Fruit fly (Drosophila melanogaster) whole organism, embryonic: Measurements from ENCODE around the gene CG7140.
A peak's percentile ranks its signal among the peaks of the same experiment; 100 is the strongest.

Experiments used
- Aef1 ChIP-seq: fragments of 200-800 bp; sonication (Bioruptor generic); IDR thresholded peaks from 3 replicates; pipeline ENCODE4 v1.3.6; 2022; ENCODE audit warnings: missing biosample characterization, missing genetic modification characterization
- Blimp-1 ChIP-seq: fragments of 200-800 bp; sonication (Bioruptor generic); optimal IDR thresholded peaks from 3 replicates; lab custom pipeline; 2018; ENCODE audit warnings: missing biosample characterization, missing genetic modification characterization, mild to moderate bottlenecking, moderate library complexity, missing genetic modification reagents
- CG1024 ChIP-seq: fragments of 200-800 bp; sonication (Bioruptor generic); IDR thresholded peaks from 2 replicates; pipeline ENCODE4 v1.3.6; 2022; ENCODE audit warnings: missing biosample characterization, missing genetic modification characterization
- CG11247 ChIP-seq: fragments of 200-800 bp; sonication (Bioruptor generic); IDR thresholded peaks from 2 replicates; pipeline ENCODE4 v1.3.6; 2022; ENCODE audit warnings: missing biosample characterization, missing genetic modification characterization
- CG1233 ChIP-seq: fragments of 200-800 bp; sonication (Bioruptor generic); optimal IDR thresholded peaks from 4 replicates; lab custom pipeline; 2018; ENCODE audit warnings: missing biosample characterization, mild to moderate bottlenecking, missing genetic modification characterization
- CG14667 ChIP-seq: fragments of 200-800 bp; sonication (Bioruptor generic); IDR thresholded peaks from 2 replicates; pipeline ENCODE4 v1.3.6; 2022; ENCODE audit warnings: missing biosample characterization, missing genetic modification characterization
- CG15479 ChIP-seq: fragments of 200-800 bp; sonication (Bioruptor generic); optimal IDR thresholded peaks from 3 replicates; lab custom pipeline; 2019; ENCODE audit warnings: missing biosample characterization, mild to moderate bottlenecking, missing genetic modification characterization, moderate library complexity
- CG17186 ChIP-seq: fragments of 200-800 bp; sonication (Bioruptor generic); optimal IDR thresholded peaks from 3 replicates; lab custom pipeline; 2017; ENCODE audit warnings: missing biosample characterization, missing genetic modification reagents, missing genetic modification characterization
- CG18599 ChIP-seq: fragments of 200-800 bp; sonication (Bioruptor generic); optimal IDR thresholded peaks from 3 replicates; lab custom pipeline; 2017; ENCODE audit warnings: missing biosample characterization, missing genetic modification characterization, mild to moderate bottlenecking, moderate library complexity, missing genetic modification reagents
- CG2120 ChIP-seq: fragments of 200-800 bp; sonication (Bioruptor generic); optimal IDR thresholded peaks from 3 replicates; lab custom pipeline; 2016; ENCODE audit warnings: missing biosample characterization, missing genetic modification characterization
- CG32767 ChIP-seq: fragments of 200-800 bp; sonication (Bioruptor generic); IDR thresholded peaks from 2 replicates; pipeline ENCODE4 v1.3.6; 2022; ENCODE audit warnings: missing biosample characterization, missing genetic modification characterization
- CG34376 ChIP-seq: fragments of 200-800 bp; sonication (Bioruptor generic); optimal IDR thresholded peaks from 2 replicates; lab custom pipeline; 2018; ENCODE audit warnings: missing biosample characterization, mild to moderate bottlenecking, missing genetic modification characterization
- CG34422 ChIP-seq: fragments of 200-800 bp; sonication (Bioruptor generic); IDR thresholded peaks from 3 replicates; pipeline ENCODE4 v1.3.6; 2022; ENCODE audit warnings: missing biosample characterization, missing genetic modification characterization
- CG3847 ChIP-seq: fragments of 200-800 bp; sonication (Bioruptor generic); IDR thresholded peaks from 2 replicates; pipeline ENCODE4 v1.3.6; 2022; ENCODE audit warnings: missing biosample characterization, missing genetic modification characterization
- CG8359 ChIP-seq: fragments of 200-800 bp; sonication (Bioruptor generic); optimal IDR thresholded peaks from 2 replicates; lab custom pipeline; 2017; ENCODE audit warnings: missing biosample characterization, mild to moderate bottlenecking, missing genetic modification characterization, borderline replicate concordance
- CG8388 ChIP-seq: fragments of 200-800 bp; sonication (Bioruptor generic); optimal IDR thresholded peaks from 2 replicates; lab custom pipeline; 2019; ENCODE audit warnings: missing biosample characterization, mild to moderate bottlenecking, missing genetic modification characterization, moderate library complexity
- CG9437 ChIP-seq: fragments of 200-800 bp; sonication (Bioruptor generic); optimal IDR thresholded peaks from 2 replicates; lab custom pipeline; 2018; ENCODE audit warnings: missing biosample characterization, mild to moderate bottlenecking, missing genetic modification characterization
- D19A ChIP-seq: fragments of 200-800 bp; optimal IDR thresholded peaks from 3 replicates; lab custom pipeline; 2019; ENCODE audit warnings: missing biosample characterization, mild to moderate bottlenecking, missing genetic modification characterization, moderate library complexity
- Deaf1 ChIP-seq: fragments of 200-800 bp; optimal IDR thresholded peaks from 3 replicates; lab custom pipeline; 2019; ENCODE audit warnings: missing biosample characterization, mild to moderate bottlenecking, missing genetic modification characterization, moderate library complexity
- E2f2 ChIP-seq: fragments of 200-800 bp; sonication (Bioruptor generic); IDR thresholded peaks from 2 replicates; pipeline ENCODE4 v1.3.6; 2022; ENCODE audit warnings: missing biosample characterization, missing genetic modification characterization
- Eip74EF ChIP-seq, 2 experiments: fragments of 200-800 bp in 1 of 2; fragments of >200 bp in 1 of 2; sonication (Bioruptor generic) in 1 of 2; optimal IDR thresholded peaks; 2 replicates each; lab custom pipeline; 2017 to 2019; ENCODE audit warnings: missing biosample characterization in 2 of 2, missing genetic modification characterization in 2 of 2, mild to moderate bottlenecking in 1 of 2, moderate library complexity in 1 of 2
- HmgZ ChIP-seq: fragments of 200-800 bp; sonication (Bioruptor generic); optimal IDR thresholded peaks from 2 replicates; lab custom pipeline; 2018; ENCODE audit warnings: missing biosample characterization, mild to moderate bottlenecking, missing genetic modification characterization
- Lim3 ChIP-seq: fragments of 200-800 bp; sonication (Bioruptor generic); IDR thresholded peaks from 2 replicates; pipeline ENCODE4 v1.3.6; 2022; ENCODE audit warnings: missing biosample characterization, missing genetic modification characterization
- NC2α ChIP-seq: fragments of 200-800 bp; sonication (Bioruptor generic); optimal IDR thresholded peaks from 2 replicates; lab custom pipeline; 2016; ENCODE audit warnings: missing biosample characterization, missing genetic modification characterization
- Pdp1 ChIP-seq, 2 experiments: fragments of 200-800 bp; sonication (Bioruptor generic); optimal IDR thresholded peaks; 3 replicates each; lab custom pipeline; 2016; ENCODE audit warnings: missing biosample characterization in 2 of 2, missing genetic modification characterization in 2 of 2, mild to moderate bottlenecking in 1 of 2, moderate library complexity in 1 of 2
- Rx ChIP-seq: fragments of 200-800 bp; sonication (Bioruptor generic); IDR thresholded peaks from 2 replicates; pipeline ENCODE4 v1.3.6; 2022; ENCODE audit warnings: missing biosample characterization, missing genetic modification characterization
- ac ChIP-seq: fragments of 200-800 bp; sonication (Bioruptor generic); optimal IDR thresholded peaks from 3 replicates; lab custom pipeline; 2017; ENCODE audit warnings: missing biosample characterization, mild to moderate bottlenecking, missing genetic modification characterization
- ara ChIP-seq: fragments of 200-800 bp; sonication (Bioruptor generic); IDR thresholded peaks from 2 replicates; pipeline ENCODE4 v1.3.6; 2022; ENCODE audit warnings: missing biosample characterization, missing genetic modification characterization
- croc ChIP-seq: fragments of 200-800 bp; sonication (Bioruptor generic); conservative IDR thresholded peaks from 3 replicates; pipeline ENCODE4 v1.3.6; 2022; ENCODE audit warnings: missing biosample characterization, missing genetic modification characterization
- cwo ChIP-seq: fragments of 200-800 bp; sonication (Bioruptor generic); optimal IDR thresholded peaks from 3 replicates; lab custom pipeline; 2017; ENCODE audit warnings: missing biosample characterization, missing genetic modification characterization, mild to moderate bottlenecking, moderate library complexity, missing genetic modification reagents
- dan ChIP-seq: fragments of 200-800 bp; sonication (Bioruptor generic); IDR thresholded peaks from 2 replicates; pipeline ENCODE4 v1.3.6; 2022; ENCODE audit warnings: missing biosample characterization, missing genetic modification characterization
- disco-r ChIP-seq: fragments of 200-800 bp; sonication (Bioruptor generic); optimal IDR thresholded peaks from 2 replicates; lab custom pipeline; 2016; ENCODE audit warnings: missing biosample characterization, missing genetic modification characterization
- fd102C ChIP-seq: fragments of 200-800 bp; sonication (Bioruptor generic); optimal IDR thresholded peaks from 2 replicates; lab custom pipeline; 2018; ENCODE audit warnings: missing biosample characterization, mild to moderate bottlenecking, missing genetic modification characterization, moderate library complexity
- ind ChIP-seq: fragments of 200-800 bp; sonication (Bioruptor generic); optimal IDR thresholded peaks from 3 replicates; lab custom pipeline; 2016; ENCODE audit warnings: missing biosample characterization, missing genetic modification characterization
- lbe ChIP-seq: fragments of 200-800 bp; sonication (Bioruptor generic); optimal IDR thresholded peaks from 2 replicates; lab custom pipeline; 2016; ENCODE audit warnings: missing biosample characterization, mild to moderate bottlenecking, missing genetic modification characterization
- maf-S ChIP-seq: fragments of 200-800 bp; sonication (Bioruptor generic); optimal IDR thresholded peaks from 2 replicates; lab custom pipeline; 2016; ENCODE audit warnings: missing biosample characterization, missing genetic modification characterization
- mld ChIP-seq: fragments of 200-800 bp; sonication (Bioruptor generic); IDR thresholded peaks from 3 replicates; pipeline ENCODE4 v1.3.6; 2022; ENCODE audit warnings: missing biosample characterization, missing genetic modification characterization; ENCODE audit not compliant: partially characterized antibody
- otp ChIP-seq: fragments of 200-800 bp; sonication (Bioruptor generic); IDR thresholded peaks from 3 replicates; pipeline ENCODE4, ENCODE4 v1.3.6; 2022; ENCODE audit warnings: missing biosample characterization, missing genetic modification characterization
- pnt ChIP-seq: fragments of 200-800 bp; sonication (Bioruptor generic); optimal IDR thresholded peaks from 3 replicates; lab custom pipeline; 2016; ENCODE audit warnings: missing biosample characterization, missing genetic modification characterization
- so ChIP-seq: fragments of 200-800 bp; sonication (Bioruptor generic); IDR thresholded peaks from 3 replicates; pipeline ENCODE4 v1.3.6; 2022; ENCODE audit warnings: missing biosample characterization, missing genetic modification characterization
- stc ChIP-seq: fragments of 200-800 bp; sonication (Bioruptor generic); IDR thresholded peaks from 2 replicates; pipeline ENCODE4 v1.3.6; 2022; ENCODE audit warnings: missing biosample characterization, missing genetic modification characterization
- tna ChIP-seq: fragments of 200-800 bp; sonication (Bioruptor generic); IDR thresholded peaks from 2 replicates; pipeline ENCODE4 v1.3.6; 2022; ENCODE audit warnings: missing biosample characterization, missing genetic modification characterization; ENCODE audit not compliant: partially characterized antibody
- vnd ChIP-seq: fragments of 200-800 bp; sonication (Bioruptor generic); IDR thresholded peaks from 3 replicates; pipeline ENCODE4 v1.3.6; 2022; ENCODE audit warnings: missing biosample characterization, missing genetic modification characterization; ENCODE audit not compliant: partially characterized antibody
- wor ChIP-seq: fragments of 200-800 bp; sonication (Bioruptor generic); IDR thresholded peaks from 2 replicates; pipeline ENCODE4 v1.3.6; 2022; ENCODE audit warnings: missing biosample characterization, missing genetic modification characterization
- z ChIP-seq: fragments of 200-800 bp; sonication (Bioruptor generic); IDR thresholded peaks from 3 replicates; pipeline ENCODE4 v1.3.6; 2022; ENCODE audit warnings: missing biosample characterization, missing genetic modification characterization
- zen ChIP-seq: fragments of 200-800 bp; sonication (Bioruptor generic); optimal IDR thresholded peaks from 3 replicates; lab custom pipeline; 2018; ENCODE audit warnings: missing biosample characterization, mild to moderate bottlenecking, missing genetic modification characterization, moderate library complexity
- zen2 ChIP-seq: fragments of 200-800 bp; sonication (Bioruptor generic); IDR thresholded peaks from 3 replicates; pipeline ENCODE4 v1.3.6; 2022; ENCODE audit warnings: missing biosample characterization, missing genetic modification characterization; ENCODE audit not compliant: partially characterized antibody
- zfh2 ChIP-seq: fragments of 200-800 bp; sonication (Bioruptor generic); optimal IDR thresholded peaks from 2 replicates; lab custom pipeline; 2016; ENCODE audit warnings: missing biosample characterization, missing genetic modification characterization

Gene CG7140

DNA sequence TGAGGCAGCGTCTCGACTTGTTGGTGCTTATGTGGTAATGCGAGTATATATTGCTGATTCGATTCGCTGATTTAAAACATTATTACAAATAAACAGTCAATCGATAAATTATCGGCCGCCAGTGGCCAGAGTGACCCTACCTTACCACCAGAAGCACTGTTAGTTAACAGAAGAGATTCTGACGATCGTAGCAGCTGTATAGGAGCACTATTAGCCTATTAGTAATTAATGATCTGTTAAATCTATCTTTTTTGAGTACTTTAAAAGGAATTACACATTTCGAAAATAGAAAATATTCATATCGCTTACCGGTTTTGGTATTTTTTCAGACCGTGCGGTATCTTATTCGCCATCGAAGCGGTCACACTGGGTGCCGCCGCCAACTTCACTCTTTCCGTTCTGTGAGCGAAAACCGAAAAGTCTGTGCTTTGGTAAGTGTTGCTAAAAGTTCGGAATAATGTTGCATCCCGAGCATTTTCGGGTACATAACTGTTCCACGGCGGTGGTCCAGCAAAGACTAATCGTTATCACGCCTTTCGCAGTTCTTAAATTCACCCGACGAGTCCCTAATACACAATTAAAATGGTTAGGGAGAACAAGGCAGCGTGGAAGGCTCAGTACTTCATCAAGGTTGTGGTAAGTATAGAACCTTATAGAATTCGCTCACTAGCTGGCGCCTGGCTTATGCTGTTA is 47.7 kb upstream of the CG7140 start, which contains the start of the genes CG7130 and RpLP0 (continued):
- TF ChIP-seq D19A (tag; lab: Kevin White, UChicago) (peak; percentile 59), stc (peak; percentile 75), tna (GFP tag; lab: Robert Waterston, UW) (no peak), CG3847 (GFP tag; lab: Robert Waterston, UW) (peak; percentile 86), CG8388 (GFP tag; lab: Kevin White, UChicago) (peak; percentile 87), zen (tag; lab: Kevin White, UChicago) (peak; percentile 80), cwo (GFP tag; lab: Kevin White, UChicago) (peak; percentile 77), CG15479 (GFP tag; lab: Kevin White, UChicago) (peak; percentile 36), vnd (GFP tag; lab: Robert Waterston, UW) (no peak; the same call in 2 of the 3 replicates), maf-S (peak; percentile 93), wor (peak; percentile 52), CG17186 (peak; percentile 87), Lim3 (GFP tag; lab: Robert Waterston, UW) (0 out of 2 replicates have a peak, but pooled peaks have one; percentile 15), CG1024 (GFP tag; lab: Robert Waterston, UW) (peak; percentile 86), CG2120 (GFP tag; lab: Kevin White, UChicago) (peak; percentile 81), CG32767 (GFP tag; lab: Robert Waterston, UW) (0 out of 2 replicates have a peak, but pooled peaks have one; percentile 30), disco-r (GFP tag; lab: Kevin White, UChicago) (peak; percentile 93), ac (GFP tag; lab: Kevin White, UChicago) (peak; percentile 87), E2f2 (GFP tag; lab: Robert Waterston, UW) (peak; percentile 84), CG9437 (GFP tag; lab: Kevin White, UChicago) (peak; percentile 85), CG1233 (GFP tag; lab: Kevin White, UChicago) (peak; percentile 96), Deaf1 (peak; percentile 61), CG8359 (GFP tag; lab: Kevin White, UChicago) (peak; percentile 91), Pdp1 (GFP tag; optimal IDR thresholded peaks at IDR 0.05; lab: Kevin White, UChicago) (peak; percentile 80 to 87), fd102C (peak; percentile 57), mld (no peak), pnt (GFP tag; lab: Kevin White, UChicago) (peak; percentile 56), Blimp-1 (peak; percentile 63), ara (GFP tag; lab: Robert Waterston, UW) (peak; percentile 76), CG14667 (GFP tag; lab: Robert Waterston, UW) (peak; percentile 73), CG34376 (peak; percentile 97), Aef1 (GFP tag; lab: Robert Waterston, UW) (peak; percentile 70; the same call in 2 of the 3 replicates), CG34422 (peak; percentile 79), otp (peak; percentile 95), zen2 (GFP tag; lab: Robert Waterston, UW) (no peak), ind (GFP tag; lab: Kevin White, UChicago) (peak; percentile 75), croc (peak; percentile 72), HmgZ (tag; lab: Kevin White, UChicago) (peak; percentile 90), so (GFP tag; lab: Robert Waterston, UW) (peak; percentile 83), CG18599 (GFP tag; lab: Kevin White, UChicago) (peak; percentile 93), Rx (peak; percentile 87), CG11247 (GFP tag; lab: Robert Waterston, UW) (peak; percentile 84), NC2α (GFP tag; lab: Kevin White, UChicago) (peak; percentile 90), Eip74EF (GFP tag; optimal IDR thresholded peaks at IDR 0.05; lab: Kevin White, UChicago) (peak in 1 of 2 experiments; percentile 78), dan (GFP tag; lab: Robert Waterston, UW) (no peak), lbe (GFP tag; lab: Kevin White, UChicago) (peak; percentile 69), z (GFP tag; lab: Robert Waterston, UW) (0 out of 3 replicates have a peak, but pooled peaks have one; percentile 18), zfh2 (GFP tag; lab: Kevin White, UChicago) (peak; percentile 86)
